Worm (Caenorhabditis elegans): ENCODE results near the gene F40G12.10.

- TF ChIP-seq mdl-1 (tag; optimal IDR thresholded peaks at IDR 0.05): no peak
- TF ChIP-seq C34F6.9 (tag; optimal IDR thresholded peaks at IDR 0.05): no peak
- no peak for TF ChIP-seq nhr-237 (tag; optimal IDR thresholded peaks at IDR 0.05)
- no peak for TF ChIP-seq snpc-4 (tag; optimal IDR thresholded peaks at IDR 0.05)
- no peak for TF ChIP-seq ama-1 (optimal IDR thresholded peaks at IDR 0.05)
- no peak for TF ChIP-seq alr-1 (tag; optimal IDR thresholded peaks at IDR 0.05)
- TF ChIP-seq nhr-12 (tag; optimal IDR thresholded peaks at IDR 0.05): no peak
- TF ChIP-seq lin-39 (tag; optimal IDR thresholded peaks at IDR 0.05): no peak
- TF ChIP-seq elt-1 (tag; optimal IDR thresholded peaks at IDR 0.05): no peak
- TF ChIP-seq unc-39 (tag; optimal IDR thresholded peaks at IDR 0.05): no peak
These were observed 49.8 kb downstream of the F40G12.10 start, which contains the start of gene srm-4 for ce11 chrV:14333116-14333515.
